Worm (Caenorhabditis elegans): ENCODE measurements around the gene F10E9.2.

The F10E9.2 gene

ce11 chrIII:8354644-8355461 lies 42.4 kb downstream of the F10E9.2 start, which contains the start of gene unc-116:
TSS of gene unc-116 (minus strand) at chrIII:8355174.
- no peak for TF ChIP-seq tra-1 (GFP tag; IDR thresholded peaks at IDR 0.05)
- TF ChIP-seq zfp-3 (GFP tag; conservative IDR thresholded peaks at IDR 0.05) = no peak
- TF ChIP-seq egl-27 (tag; optimal IDR thresholded peaks at IDR 0.05) = no peak
- TF ChIP-seq lin-15B (tag; optimal IDR thresholded peaks at IDR 0.05) = no peak
- peak; percentile 42 for TF ChIP-seq T20F7.1 (GFP tag; optimal IDR thresholded peaks at IDR 0.05)
- peak; percentile 34 for TF ChIP-seq mes-2 (tag; optimal IDR thresholded peaks at IDR 0.05; ENCODE audit: poor library complexity, severe bottlenecking)
- TF ChIP-seq mdt-29 (GFP tag; IDR thresholded peaks at IDR 0.05) = no peak
- peak; percentile 22 for TF ChIP-seq nhr-11 (tag; optimal IDR thresholded peaks at IDR 0.05)
- peak; percentile 37 to 76 for TF ChIP-seq mdl-1 (tag; optimal IDR thresholded peaks at IDR 0.05)
- peak; percentile 51 for TF ChIP-seq hmg-1.1 (GFP tag; IDR thresholded peaks at IDR 0.05)
- no peak for TF ChIP-seq daf-8 (GFP tag; IDR thresholded peaks at IDR 0.05)
- TF ChIP-seq dve-1 (tag; optimal IDR thresholded peaks at IDR 0.05; ENCODE audit: insufficient read depth) = peak; percentile 55
- no peak for TF ChIP-seq dmd-8 (GFP tag; IDR thresholded peaks at IDR 0.05)
- TF ChIP-seq hlh-30 (tag; optimal IDR thresholded peaks at IDR 0.05; ENCODE audit: insufficient read depth) = peak; percentile 79
- no peak for TF ChIP-seq aly-2 (tag; optimal IDR thresholded peaks at IDR 0.05)
- TF ChIP-seq dmd-6 (GFP tag; IDR thresholded peaks at IDR 0.05) = no peak
- peak; percentile 33 for TF ChIP-seq aha-1 (tag)
- TF ChIP-seq dmd-9 (GFP tag; IDR thresholded peaks at IDR 0.05) = 0 out of 2 replicates have a peak, but pooled peaks have one; percentile 31
- TF ChIP-seq lsy-2 (tag; optimal IDR thresholded peaks at IDR 0.05) = peak; percentile 3 to 72
- TF ChIP-seq lim-7 (GFP tag; IDR thresholded peaks at IDR 0.05) = no peak
- TF ChIP-seq T26A8.4 (GFP tag; IDR thresholded peaks at IDR 0.05) = peak; percentile 22; the same call in 1 of the 2 replicates
- TF ChIP-seq snpc-1.2 (GFP tag; IDR thresholded peaks at IDR 0.05) = no peak
- TF ChIP-seq dpl-1 (GFP tag; optimal IDR thresholded peaks at IDR 0.05) = peak; percentile 34
- 0 out of 2 replicates have a peak, but pooled peaks have one; percentile 7 for TF ChIP-seq set-16 (GFP tag; IDR thresholded peaks at IDR 0.05)
- 0 out of 2 replicates have a peak, but pooled peaks have one; percentile 28 for TF ChIP-seq egl-43 (GFP tag; IDR thresholded peaks at IDR 0.05)
- no peak for TF ChIP-seq pha-4 (GFP tag; IDR thresholded peaks at IDR 0.05)
- peak; percentile 8 for TF ChIP-seq pha-4 (tag; optimal IDR thresholded peaks at IDR 0.05)
- TF ChIP-seq ZK337.2 (GFP tag; IDR thresholded peaks at IDR 0.05) = no peak

ce11 chrIII:8355462-8355815 lies 42.9 kb downstream of the F10E9.2 start:
- TF ChIP-seq madf-5 (GFP tag; IDR thresholded peaks at IDR 0.05) (no peak), ceh-44 (GFP tag; IDR thresholded peaks at IDR 0.05) (no peak), nhr-48 (tag; optimal IDR thresholded peaks at IDR 0.05) (no peak), egl-27 (tag; optimal IDR thresholded peaks at IDR 0.05) (no peak), Y48G9A.11 (GFP tag; IDR thresholded peaks at IDR 0.05) (0 out of 2 replicates have a peak, but pooled peaks have one; percentile 9)

- no peak for TF ChIP-seq F49E8.2 (tag; optimal IDR thresholded peaks at IDR 0.05; ENCODE audit: borderline replicate concordance)
- peak; percentile 77 to 91 for TF ChIP-seq lsy-2 (tag; optimal IDR thresholded peaks at IDR 0.05)
- TF ChIP-seq T20F7.1 (GFP tag; optimal IDR thresholded peaks at IDR 0.05) = peak; percentile 72
- TF ChIP-seq zfp-3 (GFP tag; conservative IDR thresholded peaks at IDR 0.05) = no peak
- peak; percentile 33 for TF ChIP-seq fkh-10 (GFP tag; optimal IDR thresholded peaks at IDR 0.05)
- TF ChIP-seq ztf-7 (tag; optimal IDR thresholded peaks at IDR 0.05) = peak; percentile 50
- TF ChIP-seq mdl-1 (tag; optimal IDR thresholded peaks at IDR 0.05) = peak in 1 of 2 experiments; percentile 58
- TF ChIP-seq nhr-102 (tag; optimal IDR thresholded peaks at IDR 0.05) = peak; percentile 40
- no peak for TF ChIP-seq ceh-44 (GFP tag; IDR thresholded peaks at IDR 0.05)
- TF ChIP-seq ceh-28 (tag; optimal IDR thresholded peaks at IDR 0.05) = no peak
- peak; percentile 27; the same call in 1 of the 2 replicates for TF ChIP-seq arid-1 (GFP tag; conservative IDR thresholded peaks at IDR 0.05)
- no peak for TF ChIP-seq daf-8 (GFP tag; IDR thresholded peaks at IDR 0.05)
- no peak for TF ChIP-seq lin-1 (GFP tag; IDR thresholded peaks at IDR 0.05)
- peak; percentile 59 for TF ChIP-seq nhr-25 (tag; optimal IDR thresholded peaks at IDR 0.05; ENCODE audit: borderline replicate concordance, insufficient read depth)
- no peak for TF ChIP-seq unc-62 (GFP tag; optimal IDR thresholded peaks at IDR 0.05 in 1 of 2)
- TF ChIP-seq unc-62 (tag; optimal IDR thresholded peaks at IDR 0.05) = no peak
- TF ChIP-seq daf-12 (tag; optimal IDR thresholded peaks at IDR 0.05) = no peak
- peak; percentile 83 for TF ChIP-seq dve-1 (tag; optimal IDR thresholded peaks at IDR 0.05; ENCODE audit: insufficient read depth)
- no peak for TF ChIP-seq cey-2 (tag; optimal IDR thresholded peaks at IDR 0.05; ENCODE audit: borderline replicate concordance, insufficient read depth)
- no peak for TF ChIP-seq F26F4.8 (GFP tag; conservative IDR thresholded peaks at IDR 0.05)
Observed at ce11 chrIII:8356407-8356881, 44.0 kb downstream of the F10E9.2 start.

All from whole organism, L4 larva.